Fruit fly (Drosophila melanogaster) whole organism, embryonic: ENCODE measurements around the gene CG43401.

Experiments used
- Asciz ChIP-seq: fragments of 200-800 bp; sonication (Bioruptor generic); optimal IDR thresholded peaks from 2 replicates; lab custom pipeline; 2017; ENCODE audit warnings: missing biosample characterization, mild to moderate bottlenecking, missing genetic modification characterization, missing genetic modification reagents
- Awh ChIP-seq: fragments of 200-800 bp; sonication (Bioruptor generic); IDR thresholded peaks from 2 replicates; pipeline ENCODE4, ENCODE4 v1.3.6; 2022; ENCODE audit warnings: missing biosample characterization, missing genetic modification characterization
- C15 ChIP-seq: fragments of 200-800 bp; sonication (Bioruptor generic); IDR thresholded peaks from 3 replicates; pipeline ENCODE4 v1.3.6; 2022; ENCODE audit warnings: missing biosample characterization, missing genetic modification characterization
- CG10274 ChIP-seq: fragments of 200-800 bp; sonication (Bioruptor generic); optimal IDR thresholded peaks from 3 replicates; lab custom pipeline; 2017; ENCODE audit warnings: missing biosample characterization, mild to moderate bottlenecking, missing genetic modification characterization
- CG11085 ChIP-seq: fragments of 200-800 bp; sonication (Bioruptor generic); IDR thresholded peaks from 2 replicates; pipeline ENCODE4 v1.3.6; 2022; ENCODE audit warnings: missing biosample characterization, missing genetic modification characterization
- CG11398 ChIP-seq: fragments of 200-800 bp; sonication (Bioruptor generic); optimal IDR thresholded peaks from 2 replicates; lab custom pipeline; 2016; ENCODE audit warnings: missing biosample characterization, missing genetic modification characterization
- CG13894 ChIP-seq: fragments of 200-800 bp; sonication (Bioruptor generic); optimal IDR thresholded peaks from 3 replicates; lab custom pipeline; 2018; ENCODE audit warnings: missing biosample characterization, mild to moderate bottlenecking, missing genetic modification characterization, moderate library complexity
- CG14667 ChIP-seq: fragments of 200-800 bp; sonication (Bioruptor generic); IDR thresholded peaks from 2 replicates; pipeline ENCODE4 v1.3.6; 2022; ENCODE audit warnings: missing biosample characterization, missing genetic modification characterization
- CG14860 ChIP-seq: fragments of 200-800 bp; sonication (Bioruptor generic); IDR thresholded peaks from 3 replicates; pipeline ENCODE4 v1.3.6; 2022; ENCODE audit warnings: missing biosample characterization, missing genetic modification characterization; ENCODE audit not compliant: partially characterized antibody
- CG1603 ChIP-seq: fragments of 200-800 bp; sonication (Bioruptor generic); optimal IDR thresholded peaks from 2 replicates; lab custom pipeline; 2019; ENCODE audit warnings: missing biosample characterization, mild to moderate bottlenecking, missing genetic modification characterization, moderate library complexity
- CG17186 ChIP-seq: fragments of 200-800 bp; sonication (Bioruptor generic); optimal IDR thresholded peaks from 3 replicates; lab custom pipeline; 2017; ENCODE audit warnings: missing biosample characterization, missing genetic modification reagents, missing genetic modification characterization
- CG18476 ChIP-seq: fragments of 200-800 bp; sonication (Bioruptor generic); optimal IDR thresholded peaks from 2 replicates; lab custom pipeline; 2016; ENCODE audit warnings: missing biosample characterization, mild to moderate bottlenecking, missing genetic modification characterization
- CG2116 ChIP-seq: fragments of 200-800 bp; sonication (Bioruptor generic); optimal IDR thresholded peaks from 3 replicates; lab custom pipeline; 2018; ENCODE audit warnings: missing biosample characterization, mild to moderate bottlenecking, missing genetic modification characterization
- CG2120 ChIP-seq: fragments of 200-800 bp; sonication (Bioruptor generic); optimal IDR thresholded peaks from 3 replicates; lab custom pipeline; 2016; ENCODE audit warnings: missing biosample characterization, missing genetic modification characterization
- CG2199 ChIP-seq: fragments of 200-800 bp; sonication (Bioruptor generic); IDR thresholded peaks from 3 replicates; pipeline ENCODE4 v1.3.6; 2022; ENCODE audit warnings: missing biosample characterization, missing genetic modification characterization
- CG31224 ChIP-seq: fragments of 200-800 bp; sonication (Bioruptor generic); IDR thresholded peaks from 2 replicates; pipeline ENCODE4 v1.3.6; 2022; ENCODE audit warnings: missing biosample characterization, missing genetic modification characterization
- CG3726 ChIP-seq: fragments of 200-800 bp; sonication (Bioruptor generic); IDR thresholded peaks from 3 replicates; pipeline ENCODE4, ENCODE4 v1.3.6; 2022; ENCODE audit warnings: missing biosample characterization, missing genetic modification characterization
- CG4707 ChIP-seq: fragments of 200-800 bp; sonication (Bioruptor generic); optimal IDR thresholded peaks from 2 replicates; lab custom pipeline; 2018; ENCODE audit warnings: missing biosample characterization, mild to moderate bottlenecking, missing genetic modification characterization, moderate library complexity
- CG8765 ChIP-seq: fragments of 200-800 bp; sonication (Bioruptor generic); IDR thresholded peaks from 2 replicates; pipeline ENCODE4 v1.3.6; 2022; ENCODE audit warnings: missing biosample characterization, missing genetic modification characterization
- CTCF ChIP-seq: fragments of 200-800 bp; sonication (Bioruptor generic); optimal IDR thresholded peaks from 2 replicates; lab custom pipeline; 2017; ENCODE audit warnings: missing biosample characterization, mild to moderate bottlenecking, missing genetic modification characterization, moderate library complexity
- D ChIP-seq, 2 experiments: fragments of 200-800 bp in 1 of 2; fragments of >200 bp in 1 of 2; sonication (Bioruptor generic) in 1 of 2; optimal IDR thresholded peaks; 2 replicates in 1 of 2; 3 replicates in 1 of 2; lab custom pipeline; 2017; ENCODE audit warnings: mild to moderate bottlenecking in 1 of 2, missing biosample characterization in 1 of 2, missing genetic modification characterization in 1 of 2, missing genetic modification reagents in 1 of 2
- Dp ChIP-seq: fragments of 200-800 bp; sonication (Bioruptor generic); optimal IDR thresholded peaks from 2 replicates; lab custom pipeline; 2018; ENCODE audit warnings: missing biosample characterization, mild to moderate bottlenecking, missing genetic modification characterization, moderate library complexity
- Eip74EF ChIP-seq, 2 experiments: fragments of 200-800 bp in 1 of 2; fragments of >200 bp in 1 of 2; sonication (Bioruptor generic) in 1 of 2; optimal IDR thresholded peaks; 2 replicates each; lab custom pipeline; 2017 to 2019; ENCODE audit warnings: missing biosample characterization in 2 of 2, missing genetic modification characterization in 2 of 2, mild to moderate bottlenecking in 1 of 2, moderate library complexity in 1 of 2
- Fer1 ChIP-seq: fragments of 200-800 bp; sonication (Bioruptor generic); optimal IDR thresholded peaks from 2 replicates; lab custom pipeline; 2017; ENCODE audit warnings: missing biosample characterization, mild to moderate bottlenecking, missing genetic modification characterization
- Kr ChIP-seq: fragments of 200-800 bp; sonication (Bioruptor generic); optimal IDR thresholded peaks from 2 replicates; lab custom pipeline; 2017; ENCODE audit warnings: missing biosample characterization, mild to moderate bottlenecking, missing genetic modification characterization
- Nf-YA ChIP-seq: fragments of 200-800 bp; sonication (Bioruptor generic); IDR thresholded peaks from 2 replicates; pipeline ENCODE4 v1.3.6; 2022; ENCODE audit warnings: missing biosample characterization, missing genetic modification characterization
- Six4 ChIP-seq: fragments of 200-800 bp; sonication (Bioruptor generic); optimal IDR thresholded peaks from 2 replicates; lab custom pipeline; 2016; ENCODE audit warnings: missing biosample characterization, missing genetic modification characterization
- br ChIP-seq: fragments of >200 bp; optimal IDR thresholded peaks from 2 replicates; lab custom pipeline; 2017
- chif ChIP-seq, 2 experiments: fragments of 200-800 bp; sonication (Bioruptor generic); optimal IDR thresholded peaks; 3 replicates each; lab custom pipeline; 2016; ENCODE audit warnings: missing biosample characterization in 2 of 2, missing genetic modification characterization in 2 of 2
- ci ChIP-seq: fragments of 200-800 bp; sonication (Bioruptor generic); IDR thresholded peaks from 3 replicates; pipeline ENCODE4 v1.3.6; 2022; ENCODE audit warnings: missing biosample characterization, missing genetic modification characterization
- dm ChIP-seq: fragments of 200-800 bp; sonication (Bioruptor generic); optimal IDR thresholded peaks from 3 replicates; lab custom pipeline; 2016; ENCODE audit warnings: missing biosample characterization, missing genetic modification characterization
- dmrt99B ChIP-seq: fragments of 200-800 bp; sonication (Bioruptor generic); optimal IDR thresholded peaks from 2 replicates; lab custom pipeline; 2018; ENCODE audit warnings: missing biosample characterization, mild to moderate bottlenecking, missing genetic modification characterization, moderate library complexity
- ems ChIP-seq: fragments of 200-800 bp; sonication (Bioruptor generic); optimal IDR thresholded peaks from 3 replicates; lab custom pipeline; 2016; ENCODE audit warnings: missing biosample characterization, missing genetic modification characterization
- klu ChIP-seq: fragments of 200-800 bp; sonication (Bioruptor generic); IDR thresholded peaks from 2 replicates; pipeline ENCODE4 v1.3.6; 2022; ENCODE audit warnings: missing biosample characterization, missing genetic modification characterization
- kni ChIP-seq: fragments of 200-800 bp; sonication (Bioruptor generic); optimal IDR thresholded peaks from 3 replicates; lab custom pipeline; 2017; ENCODE audit warnings: mild to moderate bottlenecking, missing biosample characterization, missing genetic modification reagents, missing genetic modification characterization
- knrl ChIP-seq: fragments of 200-800 bp; sonication (Bioruptor generic); IDR thresholded peaks from 3 replicates; pipeline ENCODE4 v1.3.6; 2022; ENCODE audit warnings: missing biosample characterization, missing genetic modification characterization; ENCODE audit not compliant: partially characterized antibody
- lola ChIP-seq, 3 experiments: fragments of >200 bp in 2 of 3; fragments of 200-800 bp in 1 of 3; sonication (Bioruptor generic) in 1 of 3; optimal IDR thresholded peaks; 2 replicates each; lab custom pipeline; 2017 to 2019; ENCODE audit warnings: missing biosample characterization in 3 of 3, missing genetic modification characterization in 3 of 3, mild to moderate bottlenecking in 1 of 3, moderate library complexity in 1 of 3
- oc ChIP-seq: fragments of 200-800 bp; sonication (Bioruptor generic); optimal IDR thresholded peaks from 2 replicates; lab custom pipeline; 2018; ENCODE audit warnings: missing biosample characterization, mild to moderate bottlenecking, missing genetic modification characterization, moderate library complexity
- pb ChIP-seq: fragments of 200-800 bp; sonication (Bioruptor generic); optimal IDR thresholded peaks from 3 replicates; lab custom pipeline; 2016; ENCODE audit warnings: missing biosample characterization, missing genetic modification characterization
- pita ChIP-seq: fragments of 200-800 bp; sonication (Bioruptor generic); optimal IDR thresholded peaks from 2 replicates; lab custom pipeline; 2017; ENCODE audit warnings: missing biosample characterization, mild to moderate bottlenecking, missing genetic modification characterization
- pros ChIP-seq: fragments of 200-800 bp; sonication (Bioruptor generic); optimal IDR thresholded peaks from 3 replicates; lab custom pipeline; 2019; ENCODE audit warnings: missing biosample characterization, mild to moderate bottlenecking, missing genetic modification characterization, moderate library complexity
- pum ChIP-seq: fragments of 200-800 bp; sonication (Bioruptor generic); optimal IDR thresholded peaks from 2 replicates; lab custom pipeline; 2016; ENCODE audit warnings: missing biosample characterization, missing genetic modification characterization
- run ChIP-seq: fragments of 200-800 bp; sonication (Bioruptor generic); optimal IDR thresholded peaks from 3 replicates; lab custom pipeline; 2018; ENCODE audit warnings: missing biosample characterization, mild to moderate bottlenecking, missing genetic modification characterization
- sob ChIP-seq: fragments of 200-800 bp; sonication (Bioruptor generic); IDR thresholded peaks from 2 replicates; pipeline ENCODE4 v1.3.6; 2022; ENCODE audit warnings: missing biosample characterization, missing genetic modification characterization
- sr ChIP-seq: fragments of 200-800 bp; sonication (Bioruptor generic); IDR thresholded peaks from 3 replicates; pipeline ENCODE4 v1.3.6; 2022; ENCODE audit warnings: missing biosample characterization, missing genetic modification characterization
- ssp ChIP-seq: fragments of 200-800 bp; sonication (Bioruptor generic); IDR thresholded peaks from 2 replicates; pipeline ENCODE4 v1.3.6; 2022; ENCODE audit warnings: missing biosample characterization, missing genetic modification characterization
- tll ChIP-seq, 2 experiments: fragments of 200-800 bp in 1 of 2; fragments of >200 bp in 1 of 2; sonication (Bioruptor generic) in 1 of 2; optimal IDR thresholded peaks; 2 replicates each; lab custom pipeline; 2017 to 2019; ENCODE audit warnings: missing biosample characterization in 2 of 2, missing genetic modification characterization in 2 of 2, mild to moderate bottlenecking in 1 of 2, moderate library complexity in 1 of 2
- usp ChIP-seq: fragments of >200 bp; optimal IDR thresholded peaks from 2 replicates; lab custom pipeline; 2017; ENCODE audit warnings: missing biosample characterization, missing genetic modification characterization
- zen ChIP-seq: fragments of 200-800 bp; sonication (Bioruptor generic); optimal IDR thresholded peaks from 3 replicates; lab custom pipeline; 2018; ENCODE audit warnings: missing biosample characterization, mild to moderate bottlenecking, missing genetic modification characterization, moderate library complexity
- zen2 ChIP-seq: fragments of 200-800 bp; sonication (Bioruptor generic); IDR thresholded peaks from 3 replicates; pipeline ENCODE4 v1.3.6; 2022; ENCODE audit warnings: missing biosample characterization, missing genetic modification characterization; ENCODE audit not compliant: partially characterized antibody

CG43401 gene

DNA sequence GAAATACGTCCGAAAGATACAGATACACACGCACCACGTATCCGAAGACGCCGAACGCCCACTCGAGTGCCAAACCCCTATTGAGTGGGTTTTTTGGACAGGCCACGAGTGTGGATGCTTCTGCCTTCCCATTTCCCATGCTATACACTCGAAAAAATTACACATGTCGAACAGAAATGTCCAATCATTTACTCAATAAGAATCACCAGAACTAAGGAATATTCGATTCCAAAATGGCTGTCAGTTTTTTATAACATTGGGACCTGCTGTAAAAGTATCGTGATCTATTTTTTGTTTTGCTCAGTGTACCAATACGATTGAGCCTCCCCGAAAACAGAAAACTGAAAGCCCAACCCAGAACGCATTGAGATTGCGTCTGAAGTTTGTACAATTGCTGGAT lies 5.5 kb upstream of the CG43401 start (continued):
- TF ChIP-seq Eip74EF (GFP tag; optimal IDR thresholded peaks at IDR 0.05; lab: Kevin White, UChicago): peak in 1 of 2 experiments; percentile 73
- no peak for TF ChIP-seq zen2 (GFP tag; lab: Robert Waterston, UW)
- TF ChIP-seq CG1603 (tag; lab: Kevin White, UChicago): peak; percentile 92
- TF ChIP-seq CG14860 (GFP tag; lab: Robert Waterston, UW): no peak
- TF ChIP-seq pita (GFP tag; lab: Kevin White, UChicago): no peak
- peak; percentile 80 for TF ChIP-seq ems (GFP tag; lab: Kevin White, UChicago)
- TF ChIP-seq Kr (GFP tag; lab: Kevin White, UChicago): peak; percentile 57
- TF ChIP-seq CG4707: peak; percentile 68
- peak; percentile 21 for TF ChIP-seq CTCF (GFP tag; lab: Kevin White, UChicago)
- TF ChIP-seq dm (GFP tag; lab: Kevin White, UChicago): peak; percentile 79
- TF ChIP-seq ci (GFP tag; lab: Robert Waterston, UW): peak; percentile 85
- peak; percentile 90 for TF ChIP-seq pum (GFP tag; lab: Kevin White, UChicago)
- TF ChIP-seq dmrt99B (tag; lab: Kevin White, UChicago): peak; percentile 77
- TF ChIP-seq run (tag; lab: Kevin White, UChicago): peak; percentile 40
- 0 out of 3 replicates have a peak, but pooled peaks have one; percentile 58 for TF ChIP-seq CG2199 (GFP tag; lab: Robert Waterston, UW)
- TF ChIP-seq usp: no peak
- TF ChIP-seq CG3726 (GFP tag; lab: Robert Waterston, UW): peak; percentile 32; the same call in 1 of the 3 replicates
- TF ChIP-seq knrl (GFP tag; lab: Robert Waterston, UW): no peak
- peak; percentile 84 for TF ChIP-seq CG11398 (GFP tag; lab: Kevin White, UChicago)
- TF ChIP-seq Six4 (GFP tag; lab: Kevin White, UChicago): peak; percentile 84
- no peak for TF ChIP-seq br
- peak; percentile 53 for TF ChIP-seq CG31224 (GFP tag; lab: Robert Waterston, UW)
- peak in 1 of 3 experiments; percentile 86 for TF ChIP-seq lola (GFP tag; optimal IDR thresholded peaks at IDR 0.05; lab: Kevin White, UChicago)
- no peak for TF ChIP-seq CG13894 (tag; lab: Kevin White, UChicago)
- TF ChIP-seq oc (tag; lab: Kevin White, UChicago): peak; percentile 64
- peak; percentile 49; the same call in 1 of the 2 replicates for TF ChIP-seq CG14667 (GFP tag; lab: Robert Waterston, UW)
- peak; percentile 73 for TF ChIP-seq pb (GFP tag; lab: Kevin White, UChicago)
- peak; percentile 55; the same call in 1 of the 2 replicates for TF ChIP-seq CG8765
- TF ChIP-seq Dp (GFP tag; lab: Kevin White, UChicago): no peak
- TF ChIP-seq zen (tag; lab: Kevin White, UChicago): peak; percentile 85
- TF ChIP-seq CG11085 (GFP tag; lab: Robert Waterston, UW): no peak; the same call in 1 of the 2 replicates
- peak; percentile 50; the same call in 1 of the 2 replicates for TF ChIP-seq sob (GFP tag; lab: Robert Waterston, UW)
- peak; percentile 86 to 91 for TF ChIP-seq chif (GFP tag; optimal IDR thresholded peaks at IDR 0.05; lab: Kevin White, UChicago)
- TF ChIP-seq tll (GFP tag; optimal IDR thresholded peaks at IDR 0.05; lab: Kevin White, UChicago): no peak
- no peak for TF ChIP-seq CG17186 (GFP tag; lab: Kevin White, UChicago)
- no peak for TF ChIP-seq klu (GFP tag; lab: Robert Waterston, UW)

DNA sequence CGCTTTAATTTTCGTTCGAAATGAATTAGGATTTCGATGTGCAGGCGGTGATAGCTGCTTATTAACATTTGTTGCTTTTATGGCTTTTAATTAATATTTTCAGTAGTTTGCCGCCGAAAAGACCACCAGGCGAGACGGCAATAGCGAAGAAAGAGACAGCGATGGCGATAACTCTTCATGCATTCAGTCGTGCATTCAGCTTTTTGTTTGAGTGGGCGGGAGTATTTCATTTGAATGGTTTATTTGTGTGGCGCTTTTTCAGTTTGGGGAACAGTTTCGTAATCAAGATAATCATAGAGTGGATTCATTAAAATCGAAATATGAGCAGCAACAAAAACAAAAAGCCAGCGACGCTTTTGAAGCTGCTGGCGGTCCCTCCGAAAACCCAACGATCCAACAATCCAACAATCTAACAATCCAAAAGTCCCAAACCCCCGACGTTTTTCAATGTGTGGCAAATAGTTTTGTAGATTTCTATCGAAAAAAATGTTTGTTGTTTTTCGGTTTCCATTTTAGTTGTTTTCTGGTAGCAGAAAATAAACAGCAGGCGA lies 4.4 kb upstream of the CG43401 start:
- no peak for TF ChIP-seq CG2116 (GFP tag; lab: Kevin White, UChicago)
- peak; percentile 83 for TF ChIP-seq Awh (GFP tag; lab: Robert Waterston, UW)
- TF ChIP-seq ssp (GFP tag; lab: Robert Waterston, UW): no peak
- peak; percentile 15 for TF ChIP-seq kni (GFP tag; lab: Kevin White, UChicago)
- TF ChIP-seq ems (GFP tag; lab: Kevin White, UChicago): no peak
- no peak for TF ChIP-seq Fer1 (GFP tag; lab: Kevin White, UChicago)
- TF ChIP-seq sr (GFP tag; lab: Robert Waterston, UW): peak; percentile 80
- TF ChIP-seq D (optimal IDR thresholded peaks at IDR 0.05; lab: Kevin White, UChicago): no peak
- TF ChIP-seq D (GFP tag; optimal IDR thresholded peaks at IDR 0.05; lab: Kevin White, UChicago): no peak
- TF ChIP-seq CG18476: no peak
- no peak for TF ChIP-seq C15 (GFP tag; lab: Robert Waterston, UW)
- no peak for TF ChIP-seq Nf-YA (GFP tag; lab: Robert Waterston, UW)
- TF ChIP-seq Kr (GFP tag; lab: Kevin White, UChicago): no peak
- TF ChIP-seq CG10274 (GFP tag; lab: Kevin White, UChicago): no peak
- no peak for TF ChIP-seq CG2120
- TF ChIP-seq pros (GFP tag; lab: Kevin White, UChicago): no peak
- TF ChIP-seq Asciz (GFP tag; lab: Kevin White, UChicago): peak; percentile 13
